Fruit fly (Drosophila melanogaster): ENCODE results near the gene eRF1.

Gene eRF1

dm6 chr3L:20384086-20384810, 36.1 kb downstream of the eRF1 start, which contains the start of the genes CG5498 and fbl (continued):
- TF ChIP-seq CG11398 (GFP tag; optimal IDR thresholded peaks at IDR 0.05) (no peak), hth (optimal IDR thresholded peaks at IDR 0.05) (no peak), tap (tag; optimal IDR thresholded peaks at IDR 0.05) (peak; percentile 13), oc (tag; optimal IDR thresholded peaks at IDR 0.05) (no peak), danr (GFP tag; IDR thresholded peaks at IDR 0.05) (no peak), HmgD (GFP tag; optimal IDR thresholded peaks at IDR 0.05) (no peak), slbo (GFP tag; IDR thresholded peaks at IDR 0.05) (peak; percentile 63; the same call in 1 of the 2 replicates), Ets65A (GFP tag) (peak; percentile 86), tll (GFP tag; optimal IDR thresholded peaks at IDR 0.05) (no peak), CG2889 (GFP tag; IDR thresholded peaks at IDR 0.05) (no peak), sima (GFP tag; optimal IDR thresholded peaks at IDR 0.05) (no peak), CG33213 (GFP tag; optimal IDR thresholded peaks at IDR 0.05) (peak; percentile 29), Eip74EF (GFP tag; optimal IDR thresholded peaks at IDR 0.05) (peak in 1 of 2 experiments; percentile 40), bowl (GFP tag; IDR thresholded peaks at IDR 0.05) (no peak), CG34224 (GFP tag; IDR thresholded peaks at IDR 0.05; ENCODE audit: partially characterized antibody) (peak; percentile 37; the same call in 1 of the 3 replicates), Pdp1 (GFP tag; optimal IDR thresholded peaks at IDR 0.05) (peak; percentile 8 to 45), Antp (GFP tag; optimal IDR thresholded peaks at IDR 0.05) (no peak), CG9876 (GFP tag; optimal IDR thresholded peaks at IDR 0.05) (no peak), CG10366 (GFP tag; IDR thresholded peaks at IDR 0.05) (no peak; the same call in 1 of the 2 replicates), CG13894 (tag; optimal IDR thresholded peaks at IDR 0.05) (peak; percentile 63), vvl (GFP tag; IDR thresholded peaks at IDR 0.05) (peak; percentile 72), CG9797 (GFP tag; optimal IDR thresholded peaks at IDR 0.05) (no peak), klu (GFP tag; IDR thresholded peaks at IDR 0.05) (peak; percentile 37; the same call in 1 of the 2 replicates), HLH4C (GFP tag; IDR thresholded peaks at IDR 0.05; ENCODE audit: partially characterized antibody) (no peak), zen2 (GFP tag; IDR thresholded peaks at IDR 0.05; ENCODE audit: partially characterized antibody) (no peak; the same call in 2 of the 3 replicates), CG5180 (GFP tag; optimal IDR thresholded peaks at IDR 0.05) (peak; percentile 7), CG12659 (GFP tag; optimal IDR thresholded peaks at IDR 0.05) (peak; percentile 76), CG31388 (GFP tag; optimal IDR thresholded peaks at IDR 0.05) (peak; percentile 9), kah (GFP tag; optimal IDR thresholded peaks at IDR 0.05) (no peak), Ptx1 (GFP tag; IDR thresholded peaks at IDR 0.05) (peak; percentile 40), sens (GFP tag) (peak; percentile 82), CkIIα-i1 (GFP tag; IDR thresholded peaks at IDR 0.05) (no peak), ind (GFP tag; optimal IDR thresholded peaks at IDR 0.05) (peak; percentile 64), CG9817 (tag; optimal IDR thresholded peaks at IDR 0.05) (peak; percentile 40), CG5953 (GFP tag; IDR thresholded peaks at IDR 0.05) (no peak), lmd (GFP tag; IDR thresholded peaks at IDR 0.05) (no peak; the same call in 1 of the 2 replicates), CG10543 (GFP tag; optimal IDR thresholded peaks at IDR 0.05) (peak; percentile 74), CG43689 (GFP tag; IDR thresholded peaks at IDR 0.05) (no peak), CG7987 (GFP tag; optimal IDR thresholded peaks at IDR 0.05) (no peak), BtbVII (GFP tag; optimal IDR thresholded peaks at IDR 0.05) (peak; percentile 52), slou (GFP tag; optimal IDR thresholded peaks at IDR 0.05) (peak; percentile 20), cad (GFP tag; optimal IDR thresholded peaks at IDR 0.05) (no peak), CG4328 (GFP tag; optimal IDR thresholded peaks at IDR 0.05) (peak; percentile 30), CG7839 (tag; optimal IDR thresholded peaks at IDR 0.05) (peak; percentile 74), CG11723 (GFP tag; optimal IDR thresholded peaks at IDR 0.05) (no peak), Gsc (GFP tag; IDR thresholded peaks at IDR 0.05) (no peak), H2.0 (GFP tag; IDR thresholded peaks at IDR 0.05) (no peak), CG8281 (tag; optimal IDR thresholded peaks at IDR 0.05) (peak; percentile 1), ato (GFP tag; IDR thresholded peaks at IDR 0.05; ENCODE audit: partially characterized antibody) (no peak), Aef1 (GFP tag; IDR thresholded peaks at IDR 0.05) (no peak)

All from whole organism, embryonic.